Worm (Caenorhabditis elegans): ENCODE results near the gene nlp-43.

ce11 chrIII:5030629-5031028 is 11.6 kb upstream of the nlp-43 start, which contains the start of gene klp-6:
- no peak for TF ChIP-seq him-1 (tag; optimal IDR thresholded peaks at IDR 0.05)
- TF ChIP-seq W03F9.2 (tag; optimal IDR thresholded peaks at IDR 0.05): no peak
- TF ChIP-seq dao-5 (tag; optimal IDR thresholded peaks at IDR 0.05): no peak
